Worm (Caenorhabditis elegans) whole organism, L2 larva: ENCODE data around the gene snt-2.

Experiments used
- ceh-82 ChIP-seq: fragments of 150-350 bp; optimal IDR thresholded peaks from 2 replicates; lab custom pipeline; 2014; ENCODE audit warnings: missing biosample characterization, missing genetic modification characterization
- dmd-4 ChIP-seq: sonication (generic microtip); optimal IDR thresholded peaks from 2 replicates; lab custom pipeline; 2017; ENCODE audit warnings: missing biosample characterization, missing genetic modification characterization
- elt-3 ChIP-seq: sonication (generic microtip); optimal IDR thresholded peaks from 2 replicates; lab custom pipeline; 2017; ENCODE audit warnings: missing biosample characterization, missing genetic modification characterization
- lin-39 ChIP-seq: fragments of 150-350 bp; optimal IDR thresholded peaks from 2 replicates; lab custom pipeline; 2014; ENCODE audit warnings: missing biosample characterization, missing genetic modification reagents, missing genetic modification characterization
- mab-5 ChIP-seq: fragments of 150-350 bp; optimal IDR thresholded peaks from 2 replicates; lab custom pipeline; 2014; ENCODE audit warnings: missing biosample characterization, missing genetic modification characterization
- mdl-1 ChIP-seq, 2 experiments: fragments of 150-350 bp in 1 of 2; sonication (generic microtip) in 1 of 2; optimal IDR thresholded peaks; 2 replicates each; lab custom pipeline; 2017; ENCODE audit warnings: missing biosample characterization in 2 of 2, missing genetic modification characterization in 2 of 2
- nhr-12 ChIP-seq: fragments of 150-350 bp; optimal IDR thresholded peaks from 2 replicates; lab custom pipeline; 2014; ENCODE audit warnings: missing biosample characterization, missing genetic modification characterization
- nhr-129 ChIP-seq: fragments of 150-350 bp; optimal IDR thresholded peaks from 2 replicates; lab custom pipeline; 2014; ENCODE audit warnings: missing biosample characterization, missing genetic modification characterization
- nhr-25 ChIP-seq: fragments of 150-350 bp; sonication (generic microtip); optimal IDR thresholded peaks from 3 replicates; lab custom pipeline; 2014; ENCODE audit warnings: missing biosample characterization, missing genetic modification characterization
- skn-1 ChIP-seq: sonication (generic microtip); optimal IDR thresholded peaks from 2 replicates; lab custom pipeline; 2017; ENCODE audit warnings: missing biosample characterization, missing genetic modification characterization
- snpc-4 ChIP-seq: fragments of 150-350 bp; optimal IDR thresholded peaks from 2 replicates; lab custom pipeline; 2014; ENCODE audit warnings: missing biosample characterization, missing genetic modification characterization
- unc-39 ChIP-seq: fragments of 150-350 bp; optimal IDR thresholded peaks from 2 replicates; lab custom pipeline; 2014; ENCODE audit warnings: missing biosample characterization, missing genetic modification characterization
- unc-55 ChIP-seq: fragments of 150-350 bp; sonication (generic microtip); optimal IDR thresholded peaks from 3 replicates; lab custom pipeline; 2014; ENCODE audit warnings: missing biosample characterization, missing genetic modification reagents, missing genetic modification characterization
- ztf-11 ChIP-seq: sonication (generic microtip); optimal IDR thresholded peaks from 2 replicates; lab custom pipeline; 2017; ENCODE audit warnings: missing biosample characterization, missing genetic modification characterization

ce11 chrIII:794984-795596 is 1.6 kb upstream of the snt-2 start, which contains the start of gene trpp-11:
- TF ChIP-seq nhr-12 (no peak), nhr-25 (tag; lab: Kevin White, UChicago) (no peak), mdl-1 (tag; optimal IDR thresholded peaks at IDR 0.05; lab: Kevin White, UChicago) (no peak), elt-3 (tag; lab: Kevin White, UChicago) (no peak), unc-39 (tag; lab: Kevin White, UChicago) (no peak), ceh-82 (tag; lab: Kevin White, UChicago) (no peak), skn-1 (tag; lab: Kevin White, UChicago) (no peak), ztf-11 (tag; lab: Kevin White, UChicago) (no peak), snpc-4 (tag; lab: Kevin White, UChicago) (no peak), dmd-4 (tag; lab: Kevin White, UChicago) (no peak), lin-39 (tag; lab: Kevin White, UChicago) (no peak), unc-55 (GFP tag; lab: Kevin White, UChicago) (no peak), mab-5 (tag; lab: Kevin White, UChicago) (no peak), nhr-129 (tag; lab: Kevin White, UChicago) (no peak)
